Fruit fly (Drosophila melanogaster): ENCODE data around the gene CAH2.

DNA sequence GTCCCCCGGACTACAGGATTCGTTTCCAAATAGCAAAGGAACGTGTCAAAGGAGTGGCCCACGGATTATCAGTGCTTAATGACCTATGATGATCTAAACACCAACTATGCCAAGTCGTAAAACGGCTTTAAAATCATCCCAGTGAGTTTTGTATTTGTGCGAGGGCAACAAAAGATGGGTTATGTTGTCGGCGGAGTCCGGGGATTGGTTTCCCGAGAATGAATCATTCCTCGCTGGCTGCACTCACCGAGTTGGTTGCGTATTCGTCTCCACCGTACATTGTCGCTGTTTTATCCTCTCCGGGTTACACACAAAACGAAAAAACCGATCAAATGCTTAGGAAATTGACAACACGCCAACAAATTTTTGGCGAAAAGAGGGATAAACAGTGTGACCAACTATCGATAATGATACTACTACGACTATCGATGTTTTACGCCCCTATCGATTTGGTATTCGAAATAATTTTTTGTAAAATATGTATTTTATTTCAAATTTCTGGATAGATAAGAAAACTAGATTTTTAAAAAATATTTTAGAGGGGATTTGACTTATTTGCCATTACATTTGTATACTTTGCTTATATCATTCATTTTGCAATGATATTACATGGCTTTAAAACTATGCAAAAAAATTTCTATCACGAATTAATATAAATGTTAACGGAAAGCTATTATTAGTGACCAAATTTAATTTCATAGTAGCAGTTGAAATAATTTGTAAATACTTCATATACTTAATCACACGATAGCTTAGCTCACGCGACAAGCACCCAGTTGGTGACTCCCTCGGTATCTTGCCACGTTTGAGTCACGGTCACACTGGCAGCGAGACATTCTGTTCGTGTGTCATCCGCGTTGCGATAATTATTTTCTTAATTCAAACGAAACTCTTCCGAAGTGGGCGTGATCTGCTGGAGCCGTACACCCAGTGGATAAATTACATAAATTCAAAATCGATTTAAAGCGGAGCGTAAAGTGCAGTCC, 31.4 kb upstream of the CAH2 start, which contains the start of the genes eIF3l and Nrx-IV:
- TF ChIP-seq luna (GFP tag; optimal IDR thresholded peaks at IDR 0.05) (no peak), usp (GFP tag; optimal IDR thresholded peaks at IDR 0.05) (no peak), B-H2 (GFP tag; optimal IDR thresholded peaks at IDR 0.05) (no peak)
